Worm (Caenorhabditis elegans) whole organism, mixed stage, embryonic: ENCODE results near the gene F35D11.3.

Experiments
- nhr-12 ChIP-seq: fragments of 150-350 bp; optimal IDR thresholded peaks from 2 replicates; lab custom pipeline; 2014; ENCODE audit warnings: missing biosample characterization, missing genetic modification characterization
- pha-4 ChIP-seq: fragments of 150-350 bp; optimal IDR thresholded peaks from 2 replicates; lab custom pipeline; 2018; ENCODE audit warnings: missing biosample characterization, missing genetic modification reagents, missing genetic modification characterization
- snpc-4 ChIP-seq: fragments of 150-350 bp; optimal IDR thresholded peaks from 2 replicates; lab custom pipeline; 2014; ENCODE audit warnings: missing biosample characterization, missing genetic modification characterization
- unc-39 ChIP-seq: fragments of 150-350 bp; optimal IDR thresholded peaks from 2 replicates; lab custom pipeline; 2014; ENCODE audit warnings: missing biosample characterization, missing genetic modification characterization
- unc-62 ChIP-seq: fragments of 150-350 bp; optimal IDR thresholded peaks from 2 replicates; lab custom pipeline; 2014; ENCODE audit warnings: missing biosample characterization, missing genetic modification reagents, missing genetic modification characterization
- ztf-11 ChIP-seq: fragments of 150-350 bp; optimal IDR thresholded peaks from 2 replicates; lab custom pipeline; 2014; ENCODE audit warnings: missing biosample characterization, missing genetic modification characterization

- TF ChIP-seq ztf-11 (tag; lab: Kevin White, UChicago) (no peak), snpc-4 (tag; lab: Kevin White, UChicago) (no peak), pha-4 (tag; lab: Kevin White, UChicago) (no peak), unc-62 (GFP tag; lab: Kevin White, UChicago) (no peak), nhr-12 (no peak), unc-39 (tag; lab: Kevin White, UChicago) (no peak)
Measured at ce11 chrII:4638241-4638640, 30.1 kb downstream of the F35D11.3 start, which contains the start of gene che-10.
